Fruit fly (Drosophila melanogaster) whole organism: ENCODE data around the gene CG11342.
A peak's percentile ranks its signal among the peaks of the same experiment; 100 is the strongest.

ENCODE experiments used
- CG8478 ChIP-seq: fragments of >200 bp; optimal IDR thresholded peaks from 2 replicates; lab custom pipeline; 2018; ENCODE audit warnings: inconsistent platforms
- Dll ChIP-seq: fragments of >200 bp; optimal IDR thresholded peaks from 2 replicates; lab custom pipeline; 2017
- EcR ChIP-seq, 2 experiments: fragments of >200 bp; optimal IDR thresholded peaks; 2 replicates each; lab custom pipeline; 2017; ENCODE audit warnings: missing biosample characterization in 2 of 2, missing genetic modification characterization in 2 of 2, missing genetic modification reagents in 2 of 2
- pan ChIP-seq: fragments of >200 bp; optimal IDR thresholded peaks from 2 replicates; lab custom pipeline; 2017
- psq ChIP-seq: fragments of >200 bp; optimal IDR thresholded peaks from 2 replicates; lab custom pipeline; 2017
- usp ChIP-seq: fragments of >200 bp; optimal IDR thresholded peaks from 2 replicates; lab custom pipeline; 2017; ENCODE audit warnings: missing biosample characterization, missing genetic modification characterization, mixed read lengths

CG11342 gene

DNA sequence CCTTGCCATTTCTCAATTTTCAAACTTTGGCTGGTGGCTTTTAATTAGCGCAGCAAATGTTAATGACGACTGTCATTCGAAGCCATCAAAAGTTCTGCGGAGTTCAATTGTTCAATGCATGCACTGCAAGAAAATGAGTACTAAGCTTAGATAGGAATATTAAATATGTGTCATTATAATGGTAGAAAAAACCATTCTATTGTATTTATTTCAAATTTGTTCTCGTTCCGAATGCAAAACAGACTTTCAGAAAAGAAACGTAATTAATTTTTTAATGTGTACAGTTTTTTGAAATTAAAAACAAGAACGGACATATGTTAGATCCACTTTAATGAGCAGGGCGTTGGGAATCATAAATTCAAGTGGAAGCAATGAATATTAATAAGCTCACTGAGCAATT lies 21.8 kb upstream of the CG11342 start:
- TF ChIP-seq CG8478, result no peak
- TF ChIP-seq usp, result no peak
- TF ChIP-seq EcR (GFP tag; optimal IDR thresholded peaks at IDR 0.05; lab: Kevin White, UChicago), result no peak
- TF ChIP-seq pan (lab: Kevin White, UChicago), result no peak
- TF ChIP-seq Dll (lab: Kevin White, UChicago), result no peak
- TF ChIP-seq psq, result no peak

DNA sequence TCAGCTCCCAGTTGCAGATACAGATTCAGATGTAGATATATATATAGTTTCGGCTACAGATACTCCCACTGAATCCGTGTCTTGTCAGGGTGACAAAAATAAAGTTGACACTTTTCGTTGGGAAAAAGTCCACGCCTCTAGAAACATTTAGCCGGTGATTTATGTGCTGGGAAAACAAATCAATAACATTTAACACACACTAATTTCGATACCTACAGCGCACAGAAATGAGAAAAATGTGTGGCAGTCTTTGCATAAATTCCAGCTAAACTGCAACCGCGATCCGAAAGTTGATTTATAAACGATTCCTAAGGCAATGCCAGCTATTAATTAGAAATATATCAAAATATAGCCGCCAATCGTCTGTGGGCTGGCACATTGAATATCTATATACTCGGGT lies 21.0 kb upstream of the CG11342 start:
- TF ChIP-seq EcR (GFP tag; optimal IDR thresholded peaks at IDR 0.05; lab: Kevin White, UChicago), result no peak
- no peak for TF ChIP-seq usp
- no peak for TF ChIP-seq Dll (lab: Kevin White, UChicago)
- TF ChIP-seq pan (lab: Kevin White, UChicago), result no peak
- TF ChIP-seq psq, result no peak
- TF ChIP-seq CG8478, result no peak

DNA sequence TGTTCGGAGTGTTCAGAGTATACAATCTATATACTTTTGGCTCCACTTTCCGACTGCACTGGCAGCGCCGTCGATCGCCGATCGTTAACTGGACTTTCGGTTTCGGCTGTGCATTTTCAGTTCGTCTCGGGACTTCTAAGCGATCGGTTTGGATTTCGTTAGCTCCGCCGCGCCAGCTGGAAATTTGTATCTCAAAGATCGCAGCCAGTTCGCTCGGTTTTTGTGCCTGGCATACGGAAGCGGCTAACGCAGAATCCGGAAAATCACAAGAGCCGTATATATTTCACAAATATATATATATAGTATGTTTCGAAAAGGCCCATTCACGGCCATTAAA lies 17.0 kb upstream of the CG11342 start, which contains the start of gene slow:
TSS of gene slow (plus strand) at position 117 of the 337 bp plus-strand sequence.
- TF ChIP-seq pan (lab: Kevin White, UChicago), result no peak

DNA sequence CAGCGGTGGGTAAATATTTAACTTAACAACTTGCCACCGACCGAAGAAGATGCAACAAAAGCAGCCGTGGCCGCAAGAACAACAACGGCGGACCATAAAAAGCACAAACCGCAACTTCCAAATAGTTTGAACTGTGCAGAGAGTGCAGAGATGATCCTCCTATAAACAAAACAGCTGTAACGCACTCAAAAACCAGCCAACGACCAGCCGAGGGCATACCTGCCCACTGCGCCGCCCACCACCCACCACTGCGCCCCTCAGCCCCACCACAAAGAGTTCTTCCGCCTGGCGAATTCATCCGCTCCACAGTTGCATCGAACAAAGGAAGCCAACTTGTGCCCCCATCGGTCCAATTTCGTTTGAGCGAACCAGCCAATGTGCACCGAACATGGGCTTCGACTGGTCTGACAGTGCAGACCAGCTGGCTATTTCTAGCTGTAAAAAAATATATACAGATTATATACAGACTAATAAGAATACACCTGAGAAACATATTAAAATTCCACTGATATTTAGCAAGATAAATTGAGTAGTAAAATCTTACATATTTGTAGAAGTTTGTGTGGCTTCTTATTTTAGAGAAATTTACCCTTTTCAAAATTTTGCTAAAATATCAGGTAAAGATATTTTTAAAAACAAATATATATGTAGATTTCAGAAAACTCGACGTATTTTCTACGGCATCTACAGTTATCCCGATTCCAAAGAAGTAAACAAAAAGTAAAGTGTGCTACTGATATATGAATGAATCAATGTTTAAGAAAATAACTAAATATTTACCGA lies 16.5 kb upstream of the CG11342 start:
- TF ChIP-seq CG8478 (no peak), psq (no peak), EcR (GFP tag; optimal IDR thresholded peaks at IDR 0.05; lab: Kevin White, UChicago) (no peak)

DNA sequence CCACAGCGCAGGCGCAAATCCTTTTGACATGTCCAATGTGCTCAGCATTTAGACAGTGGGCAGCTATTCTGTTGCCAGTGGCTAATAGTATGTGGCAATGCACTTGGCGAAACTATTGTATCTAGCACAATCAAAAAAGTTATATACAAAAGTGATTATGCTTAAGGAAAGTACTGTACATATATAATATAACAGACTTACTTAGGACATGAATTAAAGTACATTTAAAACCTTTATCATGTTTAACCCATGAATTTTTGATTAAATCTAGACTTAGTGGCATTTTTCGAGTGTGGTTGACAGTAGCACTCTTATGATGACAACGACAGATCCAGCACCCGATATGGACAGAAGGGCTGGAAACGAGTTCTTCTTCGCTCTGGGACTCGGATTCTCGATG lies 15.8 kb upstream of the CG11342 start:
- TF ChIP-seq EcR (GFP tag; optimal IDR thresholded peaks at IDR 0.05; lab: Kevin White, UChicago) (no peak), pan (lab: Kevin White, UChicago) (no peak), usp (no peak), Dll (lab: Kevin White, UChicago) (no peak), CG8478 (no peak), psq (no peak)

DNA sequence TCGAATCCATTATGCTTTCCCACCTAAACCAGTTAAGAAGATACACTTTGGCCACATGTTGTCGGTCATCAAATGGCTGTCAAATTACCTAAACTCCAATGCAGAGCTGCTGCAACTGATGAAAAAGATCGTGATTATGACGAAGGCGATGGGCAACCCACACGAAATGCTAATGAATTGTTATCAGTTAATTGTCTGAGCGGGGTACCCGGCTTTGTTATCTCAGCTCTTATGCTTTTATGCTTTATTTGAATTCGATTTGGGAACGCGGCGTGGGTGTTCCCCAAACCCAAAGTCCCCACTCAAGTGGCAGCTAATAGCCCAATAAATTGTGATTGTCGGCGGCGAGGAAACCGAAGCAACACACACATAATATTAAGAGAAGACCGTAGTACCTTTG lies 15.3 kb upstream of the CG11342 start:
- no peak for TF ChIP-seq EcR (GFP tag; optimal IDR thresholded peaks at IDR 0.05; lab: Kevin White, UChicago)

DNA sequence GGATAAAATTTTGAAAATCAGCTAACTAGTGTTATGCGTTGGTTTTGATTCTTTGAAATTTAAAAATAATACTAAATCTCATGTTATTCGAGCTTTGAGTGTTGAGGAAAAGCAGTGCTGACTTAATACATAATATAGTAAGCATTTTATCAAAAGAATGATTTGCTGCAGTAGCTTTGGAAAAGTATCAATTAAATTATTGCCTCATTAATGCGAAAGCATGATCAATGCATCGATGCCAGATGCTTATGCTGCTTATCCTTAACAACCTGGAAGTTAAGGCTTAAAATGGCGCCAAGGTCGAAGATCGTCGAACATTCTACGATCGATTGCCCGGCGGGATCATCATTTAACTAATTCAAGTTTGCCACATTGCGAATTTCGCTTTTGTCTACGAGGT lies 14.3 kb upstream of the CG11342 start, which contains the start of gene CG32240:
TSS of gene CG32240 (minus strand) at position 101 of the 400 bp plus-strand sequence.
- no peak for TF ChIP-seq Dll (lab: Kevin White, UChicago)

DNA sequence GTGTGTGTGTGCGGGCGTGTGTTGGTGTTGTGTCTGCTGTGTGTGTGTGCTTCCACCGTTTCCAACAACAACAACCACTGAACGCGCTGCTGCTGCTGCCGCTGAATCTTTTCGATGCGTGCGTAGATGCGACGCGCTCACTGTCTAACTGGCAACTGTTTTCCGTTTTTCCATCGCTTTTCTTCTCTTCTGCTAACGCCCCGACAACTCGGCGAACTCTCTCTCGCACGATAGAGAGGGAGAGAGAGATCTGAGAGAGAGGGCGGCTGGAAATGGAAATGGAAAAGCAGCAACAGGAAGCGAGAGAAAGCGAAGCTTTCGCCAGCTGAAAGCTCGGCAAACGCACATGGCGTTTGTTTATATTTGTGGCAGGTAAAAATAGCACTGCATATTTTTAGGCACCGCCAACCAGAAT lies 13.0 kb upstream of the CG11342 start, which contains the start of gene DopEcR:
TSS of gene DopEcR (minus strand) at position 157 of the 415 bp plus-strand sequence.
- TF ChIP-seq Dll (lab: Kevin White, UChicago) (peak; percentile 41), usp (no peak)

DNA sequence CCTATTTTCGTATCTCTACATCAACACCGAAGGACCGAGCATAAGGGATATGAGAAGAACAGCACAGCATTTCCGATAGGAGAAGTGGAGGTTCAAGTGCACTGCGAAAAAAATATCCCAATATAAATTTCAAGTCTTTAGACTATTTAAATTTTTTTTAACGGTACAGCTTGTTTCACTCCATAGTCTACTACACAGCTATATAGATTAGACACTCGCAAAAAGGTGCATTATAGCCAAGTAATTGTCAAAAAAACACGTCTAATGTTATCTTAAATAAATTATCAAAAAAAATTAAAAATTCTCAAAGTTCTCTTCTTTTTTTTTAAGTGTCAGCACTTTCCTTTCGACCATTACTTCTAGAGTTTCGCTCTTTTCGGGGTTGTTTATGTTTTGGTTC lies 11.6 kb upstream of the CG11342 start:
- TF ChIP-seq Dll (lab: Kevin White, UChicago) (no peak), usp (no peak), pan (lab: Kevin White, UChicago) (no peak), EcR (GFP tag; optimal IDR thresholded peaks at IDR 0.05; lab: Kevin White, UChicago) (no peak), CG8478 (no peak), psq (no peak)

DNA sequence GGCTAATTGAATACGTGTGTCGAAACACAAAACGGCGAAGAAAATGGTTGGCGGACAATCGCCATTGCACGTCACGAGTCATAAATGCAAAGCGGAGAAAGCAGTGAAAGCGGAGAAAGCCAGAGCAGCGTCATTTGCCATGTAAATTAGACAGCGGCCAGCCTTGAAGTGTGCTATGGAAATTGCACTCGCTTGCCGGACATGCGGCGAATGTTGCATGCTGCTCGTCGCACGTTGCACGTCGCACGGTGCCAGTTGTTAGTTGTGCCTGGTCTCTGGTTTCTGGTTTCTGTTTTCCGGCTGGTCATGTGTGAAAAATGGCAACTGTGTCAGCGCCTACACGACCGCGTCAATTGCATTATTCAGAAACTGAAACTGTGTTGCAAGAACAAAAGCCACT lies 10.2 kb upstream of the CG11342 start:
- TF ChIP-seq EcR (GFP tag; optimal IDR thresholded peaks at IDR 0.05; lab: Kevin White, UChicago) (no peak), Dll (lab: Kevin White, UChicago) (no peak), usp (no peak), pan (lab: Kevin White, UChicago) (no peak), CG8478 (no peak), psq (no peak)

DNA sequence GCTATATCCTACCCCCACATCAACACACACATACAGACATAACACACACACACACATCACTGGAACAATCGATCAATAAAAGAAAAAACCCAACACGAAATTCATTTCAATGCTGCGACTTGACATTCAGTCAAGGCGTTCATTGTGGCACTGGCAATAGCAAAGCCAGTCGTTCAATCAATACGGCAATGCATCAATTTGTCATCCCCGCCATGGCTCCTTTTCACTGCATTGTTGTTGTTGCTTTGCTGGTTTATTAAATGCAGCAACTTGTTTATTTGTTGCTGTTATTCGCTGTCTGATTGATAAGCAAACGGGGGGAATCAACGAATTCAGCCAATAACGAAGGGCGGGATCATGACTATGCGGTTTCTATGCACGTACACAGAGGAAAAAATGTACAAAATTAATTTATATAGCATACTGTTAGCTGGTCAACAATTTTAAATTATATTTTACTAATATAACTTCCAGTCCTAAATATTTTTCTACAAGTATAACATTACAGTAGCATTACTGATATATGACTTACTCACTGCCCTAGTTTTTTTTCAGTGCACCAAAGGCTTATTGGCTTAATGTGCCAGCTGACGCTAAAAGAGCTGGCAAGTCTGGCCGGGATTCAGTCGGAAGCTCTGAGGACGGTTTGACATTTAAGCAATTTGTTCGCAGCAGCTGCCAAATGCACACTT lies 8.6 kb upstream of the CG11342 start:
- TF ChIP-seq EcR (GFP tag; optimal IDR thresholded peaks at IDR 0.05; lab: Kevin White, UChicago), result no peak
- no peak for TF ChIP-seq usp
- TF ChIP-seq CG8478, result no peak
- no peak for TF ChIP-seq pan (lab: Kevin White, UChicago)
- TF ChIP-seq psq, result no peak
- no peak for TF ChIP-seq Dll (lab: Kevin White, UChicago)

DNA sequence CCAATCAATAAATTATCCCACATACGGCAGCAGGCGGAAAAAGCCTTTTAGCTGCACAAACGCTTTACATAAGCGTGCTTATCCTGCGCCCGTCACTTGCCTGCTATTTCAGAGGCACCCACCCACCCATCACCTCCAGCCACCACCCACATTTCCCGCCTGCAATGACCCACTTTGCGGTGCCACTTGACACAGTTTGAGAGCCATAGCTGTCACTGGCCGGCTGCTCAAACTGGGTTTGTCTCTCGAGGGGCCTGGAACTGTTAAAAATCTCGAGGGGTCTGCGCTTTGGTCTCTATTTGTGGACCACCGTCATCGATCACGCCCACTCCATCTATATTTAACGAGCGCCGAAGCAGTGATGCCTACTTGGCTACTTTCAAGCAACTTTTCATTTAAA lies 4.7 kb upstream of the CG11342 start:
- TF ChIP-seq EcR (GFP tag; optimal IDR thresholded peaks at IDR 0.05; lab: Kevin White, UChicago), result no peak

DNA sequence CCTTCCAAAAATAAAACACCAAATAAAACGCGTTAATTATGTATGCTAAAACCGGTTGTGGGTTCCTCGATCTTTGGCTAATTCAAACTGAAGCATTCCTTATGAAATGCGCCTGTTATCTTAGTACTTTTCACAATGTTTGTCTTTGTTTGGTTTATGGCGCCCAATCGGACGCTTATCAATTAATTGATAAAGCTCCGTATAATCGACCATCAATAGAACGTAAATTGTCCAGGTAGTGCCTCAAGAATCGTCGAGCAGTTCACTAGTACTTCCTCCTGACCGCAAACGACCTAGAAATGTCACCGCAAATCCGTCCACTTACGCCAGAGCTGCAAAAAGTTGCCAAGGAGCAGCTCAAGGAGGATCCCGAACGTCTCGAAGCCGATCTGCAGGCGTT lies 2.1 kb downstream of the CG11342 start, which contains the start of gene CG33514:
TSS of gene CG33514 (plus strand) at position 238 of the 400 bp plus-strand sequence.
- TF ChIP-seq CG8478, result no peak
- no peak for TF ChIP-seq psq
- TF ChIP-seq Dll (lab: Kevin White, UChicago), result no peak
- no peak for TF ChIP-seq pan (lab: Kevin White, UChicago)
- no peak for TF ChIP-seq EcR (GFP tag; optimal IDR thresholded peaks at IDR 0.05; lab: Kevin White, UChicago)
- no peak for TF ChIP-seq usp
